Worm (Caenorhabditis elegans) whole organism, L1 larva: ENCODE measurements around the gene T03F6.3.
A peak's percentile ranks its signal among the peaks of the same experiment; 100 is the strongest.

Experiments used
- C04F5.9 ChIP-seq: sonication (generic microtip); optimal IDR thresholded peaks from 2 replicates; lab custom pipeline; 2016; ENCODE audit warnings: missing genetic modification characterization, missing compliant biosample characterization
- C34B4.2 ChIP-seq: sonication (generic microtip); optimal IDR thresholded peaks from 2 replicates; lab custom pipeline; 2017; ENCODE audit warnings: mild to moderate bottlenecking, missing genetic modification characterization, missing compliant biosample characterization
- Y116A8C.19 ChIP-seq: sonication (generic microtip); optimal IDR thresholded peaks from 2 replicates; lab custom pipeline; 2016; ENCODE audit warnings: missing compliant biosample characterization, missing genetic modification characterization, borderline replicate concordance
- aha-1 ChIP-seq: fragments of 150-350 bp; optimal IDR thresholded peaks from 2 replicates; lab custom pipeline; 2014; ENCODE audit warnings: missing biosample characterization, missing genetic modification characterization
- ceh-8 ChIP-seq: fragments of 200-800 bp; sonication (Bioruptor generic); optimal IDR thresholded peaks from 2 replicates; lab custom pipeline; 2018; ENCODE audit warnings: mild to moderate bottlenecking, missing genetic modification characterization, moderate library complexity, missing compliant biosample characterization
- ceh-90 ChIP-seq: sonication (generic microtip); optimal IDR thresholded peaks from 2 replicates; lab custom pipeline; 2016; ENCODE audit warnings: missing genetic modification characterization, missing compliant biosample characterization
- dsc-1 ChIP-seq: sonication (generic microtip); optimal IDR thresholded peaks from 2 replicates; lab custom pipeline; 2016; ENCODE audit warnings: mild to moderate bottlenecking, missing genetic modification characterization, missing compliant biosample characterization
- efl-1 ChIP-seq, 4 experiments: fragments of 150-350 bp; optimal IDR thresholded peaks in 3 of 4; peaks in 1 of 4; 1 replicate in 1 of 4; 2 replicates in 3 of 4; lab custom pipeline; 2014; ENCODE audit warnings: missing biosample characterization in 2 of 4, missing genetic modification characterization in 2 of 4, missing genetic modification reagents in 2 of 4
- egl-27 ChIP-seq, 2 experiments: fragments of 150-350 bp in 1 of 2; sonication (generic microtip); optimal IDR thresholded peaks; 3 replicates each; lab custom pipeline; 2017 to 2018; ENCODE audit warnings: missing biosample characterization in 2 of 2, missing genetic modification characterization in 2 of 2, missing genetic modification reagents in 2 of 2
- elt-3 ChIP-seq, 6 experiments: fragments of 150-350 bp in 1 of 6; sonication (generic microtip); optimal IDR thresholded peaks; 2 replicates each; lab custom pipeline; 2017 to 2018; ENCODE audit warnings: missing biosample characterization in 6 of 6, missing genetic modification characterization in 6 of 6, inconsistent platforms in 1 of 6
- ets-5 ChIP-seq: fragments of 200-800 bp; sonication (Bioruptor generic); IDR thresholded peaks from 2 replicates; pipeline ENCODE4 v1.3.6; 2022; ENCODE audit warnings: missing genetic modification characterization, missing compliant biosample characterization
- fkh-4 ChIP-seq: sonication (generic microtip); optimal IDR thresholded peaks from 2 replicates; lab custom pipeline; 2016; ENCODE audit warnings: missing compliant biosample characterization, missing genetic modification characterization, borderline replicate concordance
- grh-1 ChIP-seq: fragments of 200-800 bp; sonication (Bioruptor generic); IDR thresholded peaks from 2 replicates; pipeline ENCODE4 v1.3.6; 2022; ENCODE audit warnings: missing genetic modification reagents, missing genetic modification characterization, missing compliant biosample characterization
- hlh-4 ChIP-seq: sonication (generic microtip); optimal IDR thresholded peaks from 2 replicates; lab custom pipeline; 2016; ENCODE audit warnings: mild to moderate bottlenecking, missing genetic modification characterization, missing compliant biosample characterization
- hpl-2 ChIP-seq: fragments of 150-350 bp; optimal IDR thresholded peaks from 2 replicates; lab custom pipeline; 2014; ENCODE audit warnings: missing biosample characterization, missing genetic modification reagents, missing genetic modification characterization
- isw-1 ChIP-seq: fragments of 200-800 bp; sonication (Bioruptor generic); IDR thresholded peaks from 2 replicates; pipeline ENCODE4 v1.3.6; 2022; ENCODE audit warnings: missing genetic modification characterization, missing compliant biosample characterization
- lin-15B ChIP-seq: fragments of 150-350 bp; sonication (generic microtip); optimal IDR thresholded peaks from 3 replicates; lab custom pipeline; 2014; ENCODE audit warnings: missing biosample characterization, missing genetic modification characterization
- lin-35 ChIP-seq, 2 experiments: fragments of 150-350 bp; optimal IDR thresholded peaks; 2 replicates each; lab custom pipeline; 2014; ENCODE audit warnings: missing biosample characterization in 2 of 2, missing genetic modification characterization in 2 of 2, missing genetic modification reagents in 2 of 2
- lir-3 ChIP-seq: sonication (generic microtip); optimal IDR thresholded peaks from 2 replicates; lab custom pipeline; 2016; ENCODE audit warnings: mild to moderate bottlenecking, missing genetic modification characterization, moderate library complexity, missing compliant biosample characterization; ENCODE audit not compliant: poor library complexity
- mab-9 ChIP-seq: fragments of 200-800 bp; sonication (Bioruptor generic); IDR thresholded peaks from 2 replicates; pipeline ENCODE4 v1.3.6; 2022; ENCODE audit warnings: missing genetic modification reagents, missing genetic modification characterization, missing compliant biosample characterization
- mdl-1 ChIP-seq, 2 experiments: fragments of 150-350 bp; optimal IDR thresholded peaks; 2 replicates each; lab custom pipeline; 2014 to 2017; ENCODE audit warnings: missing biosample characterization in 2 of 2, missing genetic modification characterization in 2 of 2, inconsistent platforms in 1 of 2
- mep-1 ChIP-seq: fragments of 150-350 bp; optimal IDR thresholded peaks from 2 replicates; lab custom pipeline; 2014; ENCODE audit warnings: missing biosample characterization, missing genetic modification characterization
- nhr-12 ChIP-seq: sonication (generic microtip); optimal IDR thresholded peaks from 2 replicates; lab custom pipeline; 2017; ENCODE audit warnings: missing biosample characterization, missing genetic modification characterization
- nhr-28 ChIP-seq: fragments of 150-350 bp; optimal IDR thresholded peaks from 2 replicates; lab custom pipeline; 2014; ENCODE audit warnings: missing biosample characterization, missing genetic modification characterization
- nhr-47 ChIP-seq: sonication (generic microtip); optimal IDR thresholded peaks from 2 replicates; lab custom pipeline; 2016; ENCODE audit warnings: mild to moderate bottlenecking, missing genetic modification characterization, moderate library complexity, missing compliant biosample characterization
- nhr-76 ChIP-seq: sonication (generic microtip); optimal IDR thresholded peaks from 2 replicates; lab custom pipeline; 2017; ENCODE audit warnings: missing biosample characterization, missing genetic modification characterization
- nhr-77 ChIP-seq: fragments of 150-350 bp; optimal IDR thresholded peaks from 2 replicates; lab custom pipeline; 2014; ENCODE audit warnings: missing biosample characterization, missing genetic modification characterization
- nhr-90 ChIP-seq: sonication (generic microtip); optimal IDR thresholded peaks from 2 replicates; lab custom pipeline; 2016; ENCODE audit warnings: mild to moderate bottlenecking, missing genetic modification characterization, missing compliant biosample characterization; ENCODE audit not compliant: poor library complexity
- pag-3 ChIP-seq: sonication (generic microtip); optimal IDR thresholded peaks from 2 replicates; lab custom pipeline; 2017; ENCODE audit warnings: missing genetic modification characterization, mild to moderate bottlenecking, missing compliant biosample characterization, antibody characterized with exemption, borderline replicate concordance; ENCODE audit not compliant: insufficient read depth
- rnt-1 ChIP-seq: sonication (generic microtip); optimal IDR thresholded peaks from 2 replicates; lab custom pipeline; 2016; ENCODE audit warnings: mild to moderate bottlenecking, missing genetic modification characterization, moderate library complexity, missing compliant biosample characterization
- skn-1 ChIP-seq: fragments of 150-350 bp; optimal IDR thresholded peaks from 2 replicates; lab custom pipeline; 2014; ENCODE audit warnings: missing biosample characterization, missing genetic modification characterization
- snpc-4 ChIP-seq: fragments of 150-350 bp; optimal IDR thresholded peaks from 2 replicates; lab custom pipeline; 2014; ENCODE audit warnings: missing biosample characterization, missing genetic modification characterization
- snu-23 ChIP-seq: sonication (generic microtip); optimal IDR thresholded peaks from 2 replicates; lab custom pipeline; 2016; ENCODE audit warnings: missing genetic modification characterization, missing compliant biosample characterization
- swsn-7 ChIP-seq: sonication (generic microtip); optimal IDR thresholded peaks from 2 replicates; lab custom pipeline; 2016; ENCODE audit warnings: missing genetic modification characterization, missing compliant biosample characterization
- tlp-1 ChIP-seq: fragments of 150-350 bp; optimal IDR thresholded peaks from 2 replicates; lab custom pipeline; 2014; ENCODE audit warnings: missing biosample characterization, missing genetic modification characterization
- unc-62 ChIP-seq: fragments of 150-350 bp; optimal IDR thresholded peaks from 2 replicates; lab custom pipeline; 2014; ENCODE audit warnings: missing biosample characterization, missing genetic modification reagents, missing genetic modification characterization
- unc-86 ChIP-seq: sonication (generic microtip); optimal IDR thresholded peaks from 2 replicates; lab custom pipeline; 2016; ENCODE audit warnings: missing genetic modification characterization, missing compliant biosample characterization
- xbp-1 ChIP-seq: sonication (generic microtip); optimal IDR thresholded peaks from 2 replicates; lab custom pipeline; 2016; ENCODE audit warnings: missing genetic modification characterization, missing compliant biosample characterization
- zag-1 ChIP-seq: fragments of 150-350 bp; optimal IDR thresholded peaks from 2 replicates; lab custom pipeline; 2014; ENCODE audit warnings: missing biosample characterization, missing genetic modification characterization
- ztf-4 ChIP-seq: fragments of 150-350 bp; optimal IDR thresholded peaks from 2 replicates; lab custom pipeline; 2014; ENCODE audit warnings: missing biosample characterization, missing genetic modification characterization

The T03F6.3 gene

DNA sequence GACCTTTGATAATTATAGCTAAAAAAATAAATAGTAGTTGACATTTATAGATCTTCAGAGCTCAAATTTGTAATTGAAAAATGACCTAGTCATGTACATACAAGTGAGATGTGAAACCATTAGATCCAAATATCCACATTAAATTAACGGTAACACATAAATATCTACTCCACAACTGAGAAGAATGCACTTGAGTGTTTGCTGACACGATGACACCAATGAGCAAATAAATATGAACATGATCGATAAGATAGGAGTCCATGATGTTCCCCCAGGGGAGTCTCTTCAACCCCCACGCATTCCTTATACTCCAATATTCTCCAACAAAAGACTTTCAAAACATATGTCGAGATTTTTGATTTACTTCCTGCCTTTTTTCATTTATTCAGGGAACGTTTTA lies 15.2 kb downstream of the T03F6.3 start, which contains the start of gene ttr-52:
TSS of gene ttr-52 (plus strand) at position 301 of the 400 bp plus-strand sequence.
- TF ChIP-seq fkh-4 (tag; lab: Kevin White, UChicago) = no peak
- TF ChIP-seq Y116A8C.19 (tag; lab: Kevin White, UChicago) = no peak
- no peak for TF ChIP-seq unc-86 (tag; lab: Kevin White, UChicago)
- TF ChIP-seq tlp-1 = no peak
- no peak for TF ChIP-seq hlh-4
- no peak for TF ChIP-seq hpl-2 (GFP tag; lab: Kevin White, UChicago)
- TF ChIP-seq isw-1 (GFP tag; lab: Robert Waterston, UW) = no peak
- TF ChIP-seq C34B4.2 (tag; lab: Kevin White, UChicago) = no peak
- no peak for TF ChIP-seq mab-9 (GFP tag; lab: Robert Waterston, UW)
- no peak for TF ChIP-seq lir-3 (tag; lab: Kevin White, UChicago)
- TF ChIP-seq nhr-12 = no peak
- TF ChIP-seq zag-1 (tag; lab: Kevin White, UChicago) = no peak
- no peak for TF ChIP-seq dsc-1 (tag; lab: Kevin White, UChicago)
- TF ChIP-seq efl-1 (optimal IDR thresholded peaks at IDR 0.05; lab: Kevin White, UChicago) = no peak
- no peak for TF ChIP-seq efl-1 (GFP tag; optimal IDR thresholded peaks at IDR 0.05 in 1 of 2; lab: Kevin White, UChicago)
- no peak for TF ChIP-seq nhr-76
- TF ChIP-seq ztf-4 = no peak
- no peak for TF ChIP-seq xbp-1 (tag; lab: Kevin White, UChicago)

DNA sequence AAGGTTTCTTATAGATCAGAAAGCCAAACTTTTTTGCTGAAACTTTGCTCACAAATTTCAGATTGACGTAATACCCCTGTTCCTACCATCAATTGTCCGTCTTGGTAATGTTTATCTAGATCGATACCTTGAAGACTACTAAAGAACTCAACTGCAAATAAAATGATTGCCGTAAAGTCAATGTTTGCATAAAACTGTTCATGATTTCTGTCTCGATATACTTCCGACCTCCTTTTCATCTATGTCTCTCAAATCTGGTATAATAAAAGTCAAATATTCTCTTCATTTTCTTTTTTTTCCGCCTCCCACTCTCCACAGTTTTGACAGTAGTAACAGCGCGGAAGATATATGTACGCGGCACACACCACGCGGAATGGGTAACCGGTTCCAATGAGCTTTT lies 16.3 kb downstream of the T03F6.3 start, which contains the start of gene nas-1:
TSS of gene nas-1 (plus strand) at position 301 of the 400 bp plus-strand sequence.
- no peak for TF ChIP-seq nhr-28 (tag; lab: Kevin White, UChicago)
- TF ChIP-seq C04F5.9 (tag; lab: Kevin White, UChicago) = no peak
- no peak for TF ChIP-seq snpc-4 (tag; lab: Kevin White, UChicago)
- no peak for TF ChIP-seq elt-3 (tag; optimal IDR thresholded peaks at IDR 0.05; lab: Kevin White, UChicago)
- no peak for TF ChIP-seq egl-27 (tag; optimal IDR thresholded peaks at IDR 0.05; lab: Kevin White, UChicago)
- no peak for TF ChIP-seq ets-5 (GFP tag; lab: Robert Waterston, UW)
- TF ChIP-seq snu-23 = no peak
- no peak for TF ChIP-seq pag-3 (tag; lab: Kevin White, UChicago)
- no peak for TF ChIP-seq mep-1 (tag; lab: Kevin White, UChicago)
- no peak for TF ChIP-seq grh-1 (GFP tag; lab: Robert Waterston, UW)
- no peak for TF ChIP-seq nhr-90
- no peak for TF ChIP-seq unc-86 (tag; lab: Kevin White, UChicago)
- TF ChIP-seq ceh-8 (GFP tag; lab: Kevin White, UChicago) = no peak
- no peak for TF ChIP-seq xbp-1 (tag; lab: Kevin White, UChicago)
- no peak for TF ChIP-seq swsn-7 (tag; lab: Kevin White, UChicago)
- TF ChIP-seq, all 84 proteins: peak for 0

DNA sequence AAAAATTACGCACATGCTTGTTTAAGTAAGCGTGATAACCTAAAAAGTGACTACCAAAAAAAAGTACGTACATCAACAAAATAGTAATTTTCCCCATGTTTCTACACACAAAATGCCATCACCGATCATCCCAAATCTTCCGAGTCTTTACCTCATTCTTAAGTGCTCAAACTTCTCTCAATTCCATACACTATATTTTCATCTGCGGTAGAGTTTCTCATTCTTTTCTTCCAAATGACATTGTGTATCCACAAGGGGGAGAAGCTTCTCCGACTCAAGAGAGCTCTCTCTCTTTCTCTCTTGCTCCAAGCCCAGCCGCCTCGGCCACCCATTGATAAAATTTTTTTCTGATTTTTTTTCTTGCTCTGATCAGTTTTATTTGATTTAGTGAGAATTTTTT lies 20.3 kb downstream of the T03F6.3 start, which contains the start of gene myo-6:
TSS of gene myo-6 (plus strand) at position 301 of the 400 bp plus-strand sequence.
- TF ChIP-seq lin-15B = no peak
- TF ChIP-seq hlh-4 = no peak
- TF ChIP-seq nhr-47 = no peak
- TF ChIP-seq nhr-12 = no peak
- TF ChIP-seq nhr-77 (tag; lab: Kevin White, UChicago) = peak; percentile 4
- no peak for TF ChIP-seq lin-35 (GFP tag; optimal IDR thresholded peaks at IDR 0.05; lab: Kevin White, UChicago)
- no peak for TF ChIP-seq unc-62 (GFP tag; lab: Kevin White, UChicago)
- no peak for TF ChIP-seq ceh-8 (GFP tag; lab: Kevin White, UChicago)
- no peak for TF ChIP-seq ceh-90 (tag; lab: Kevin White, UChicago)
- TF ChIP-seq efl-1 (optimal IDR thresholded peaks at IDR 0.05; lab: Kevin White, UChicago) = no peak
- peak in 1 of 2 experiments; percentile 86 for TF ChIP-seq efl-1 (GFP tag; optimal IDR thresholded peaks at IDR 0.05 in 1 of 2; lab: Kevin White, UChicago)
- TF ChIP-seq snpc-4 (tag; lab: Kevin White, UChicago) = no peak
- no peak for TF ChIP-seq mdl-1 (tag; optimal IDR thresholded peaks at IDR 0.05; lab: Kevin White, UChicago)
- no peak for TF ChIP-seq skn-1 (tag; lab: Kevin White, UChicago)
- TF ChIP-seq nhr-28 (tag; lab: Kevin White, UChicago) = no peak
- TF ChIP-seq mab-9 (GFP tag; lab: Robert Waterston, UW) = no peak
- TF ChIP-seq aha-1 (tag; lab: Kevin White, UChicago) = no peak
- TF ChIP-seq rnt-1 (tag; lab: Kevin White, UChicago) = peak; percentile 37
